Worm (Caenorhabditis elegans) whole organism, L2 larva: ENCODE measurements around the gene K02G10.5.

ENCODE experiments used
- C34F6.9 ChIP-seq: fragments of 150-350 bp; optimal IDR thresholded peaks from 2 replicates; lab custom pipeline; 2014; ENCODE audit warnings: missing biosample characterization, missing genetic modification characterization
- F13H6.1 ChIP-seq: sonication (generic microtip); optimal IDR thresholded peaks from 2 replicates; lab custom pipeline; 2016; ENCODE audit warnings: missing genetic modification characterization, missing compliant biosample characterization
- R02D3.7 ChIP-seq: fragments of 150-350 bp; optimal IDR thresholded peaks from 2 replicates; lab custom pipeline; 2014; ENCODE audit warnings: missing biosample characterization, missing genetic modification characterization
- Y55F3AM.14 ChIP-seq: fragments of 200-800 bp; sonication (Bioruptor generic); optimal IDR thresholded peaks from 2 replicates; lab custom pipeline; 2018; ENCODE audit warnings: mild to moderate bottlenecking, missing genetic modification characterization, missing compliant biosample characterization
- ZK546.5 ChIP-seq: sonication (generic microtip); optimal IDR thresholded peaks from 2 replicates; lab custom pipeline; 2017; ENCODE audit warnings: missing biosample characterization, missing genetic modification characterization
- alr-1 ChIP-seq: fragments of 150-350 bp; optimal IDR thresholded peaks from 2 replicates; lab custom pipeline; 2014; ENCODE audit warnings: missing biosample characterization, missing genetic modification characterization
- aly-2 ChIP-seq: fragments of 150-350 bp; optimal IDR thresholded peaks from 2 replicates; lab custom pipeline; 2014; ENCODE audit warnings: missing biosample characterization, missing genetic modification characterization
- ama-1 ChIP-seq: fragments of 150-350 bp; optimal IDR thresholded peaks from 2 replicates; lab custom pipeline; 2018; ENCODE audit warnings: inconsistent platforms
- blmp-1 ChIP-seq: sonication (generic microtip); optimal IDR thresholded peaks from 2 replicates; lab custom pipeline; 2017; ENCODE audit warnings: missing genetic modification characterization, mild to moderate bottlenecking, missing compliant biosample characterization, antibody characterized with exemption, moderate library complexity; ENCODE audit not compliant: insufficient read depth
- ceh-16 ChIP-seq: fragments of 150-350 bp; optimal IDR thresholded peaks from 2 replicates; lab custom pipeline; 2014; ENCODE audit warnings: missing biosample characterization, missing genetic modification characterization
- ceh-82 ChIP-seq: fragments of 150-350 bp; optimal IDR thresholded peaks from 2 replicates; lab custom pipeline; 2014; ENCODE audit warnings: missing biosample characterization, missing genetic modification characterization
- crh-2 ChIP-seq: sonication (generic microtip); optimal IDR thresholded peaks from 2 replicates; lab custom pipeline; 2017; ENCODE audit warnings: missing biosample characterization, missing genetic modification characterization
- egl-27 ChIP-seq: sonication (generic microtip); optimal IDR thresholded peaks from 3 replicates; lab custom pipeline; 2017; ENCODE audit warnings: missing biosample characterization, missing genetic modification reagents, missing genetic modification characterization
- elt-3 ChIP-seq: sonication (generic microtip); optimal IDR thresholded peaks from 2 replicates; lab custom pipeline; 2017; ENCODE audit warnings: missing biosample characterization, missing genetic modification characterization
- fos-1 ChIP-seq: fragments of 150-350 bp; optimal IDR thresholded peaks from 2 replicates; lab custom pipeline; 2014; ENCODE audit warnings: missing biosample characterization, missing genetic modification characterization
- lin-11 ChIP-seq: fragments of 150-350 bp; sonication (generic microtip); optimal IDR thresholded peaks from 2 replicates; lab custom pipeline; 2014; ENCODE audit warnings: missing biosample characterization, missing genetic modification characterization, inconsistent platforms, mixed read lengths
- lin-13 ChIP-seq: fragments of 150-350 bp; optimal IDR thresholded peaks from 2 replicates; lab custom pipeline; 2014; ENCODE audit warnings: missing biosample characterization, missing genetic modification reagents, missing genetic modification characterization
- lin-39 ChIP-seq: fragments of 150-350 bp; optimal IDR thresholded peaks from 2 replicates; lab custom pipeline; 2014; ENCODE audit warnings: missing biosample characterization, missing genetic modification reagents, missing genetic modification characterization
- lsy-2 ChIP-seq, 2 experiments: fragments of 150-350 bp in 1 of 2; sonication (generic microtip) in 1 of 2; optimal IDR thresholded peaks; 2 replicates each; lab custom pipeline; 2014 to 2017; ENCODE audit warnings: missing biosample characterization in 2 of 2, missing genetic modification characterization in 2 of 2
- mab-5 ChIP-seq: fragments of 150-350 bp; optimal IDR thresholded peaks from 2 replicates; lab custom pipeline; 2014; ENCODE audit warnings: missing biosample characterization, missing genetic modification characterization
- mbf-1 ChIP-seq: sonication (generic microtip); optimal IDR thresholded peaks from 2 replicates; lab custom pipeline; 2017; ENCODE audit warnings: missing biosample characterization, missing genetic modification characterization
- nhr-10 ChIP-seq: sonication (generic microtip); optimal IDR thresholded peaks from 2 replicates; lab custom pipeline; 2017; ENCODE audit warnings: missing biosample characterization, missing genetic modification characterization
- nhr-21 ChIP-seq: fragments of 150-350 bp; optimal IDR thresholded peaks from 2 replicates; lab custom pipeline; 2014; ENCODE audit warnings: missing biosample characterization, missing genetic modification characterization
- nhr-237 ChIP-seq: fragments of 150-350 bp; optimal IDR thresholded peaks from 2 replicates; lab custom pipeline; 2014; ENCODE audit warnings: missing biosample characterization, missing genetic modification characterization
- nhr-6 ChIP-seq: fragments of 150-350 bp; optimal IDR thresholded peaks from 2 replicates; lab custom pipeline; 2014; ENCODE audit warnings: missing biosample characterization, missing genetic modification characterization
- nhr-77 ChIP-seq: fragments of 150-350 bp; optimal IDR thresholded peaks from 2 replicates; lab custom pipeline; 2014; ENCODE audit warnings: missing biosample characterization, missing genetic modification characterization
- peb-1 ChIP-seq: fragments of 150-350 bp; optimal IDR thresholded peaks from 2 replicates; lab custom pipeline; 2014; ENCODE audit warnings: missing biosample characterization, missing genetic modification characterization
- sma-9 ChIP-seq, 2 experiments: fragments of 150-350 bp in 1 of 2; sonication (generic microtip) in 1 of 2; optimal IDR thresholded peaks; 2 replicates each; lab custom pipeline; 2014 to 2016; ENCODE audit warnings: missing genetic modification characterization in 2 of 2, mild to moderate bottlenecking in 1 of 2, missing biosample characterization in 1 of 2, missing compliant biosample characterization in 1 of 2, missing genetic modification reagents in 1 of 2, moderate library complexity in 1 of 2
- unc-39 ChIP-seq: fragments of 150-350 bp; optimal IDR thresholded peaks from 2 replicates; lab custom pipeline; 2014; ENCODE audit warnings: missing biosample characterization, missing genetic modification characterization
- unc-55 ChIP-seq: fragments of 150-350 bp; sonication (generic microtip); optimal IDR thresholded peaks from 3 replicates; lab custom pipeline; 2014; ENCODE audit warnings: missing biosample characterization, missing genetic modification reagents, missing genetic modification characterization
- unc-62 ChIP-seq: fragments of 150-350 bp; optimal IDR thresholded peaks from 2 replicates; lab custom pipeline; 2014; ENCODE audit warnings: missing biosample characterization, missing genetic modification reagents, missing genetic modification characterization
- ztf-1 ChIP-seq: fragments of 200-800 bp; sonication (Bioruptor generic); conservative IDR thresholded peaks from 2 replicates; pipeline ENCODE4 v1.3.6; 2022; ENCODE audit warnings: missing genetic modification characterization, missing compliant biosample characterization
- ztf-11 ChIP-seq: sonication (generic microtip); optimal IDR thresholded peaks from 2 replicates; lab custom pipeline; 2017; ENCODE audit warnings: missing biosample characterization, missing genetic modification characterization

The K02G10.5 gene

DNA sequence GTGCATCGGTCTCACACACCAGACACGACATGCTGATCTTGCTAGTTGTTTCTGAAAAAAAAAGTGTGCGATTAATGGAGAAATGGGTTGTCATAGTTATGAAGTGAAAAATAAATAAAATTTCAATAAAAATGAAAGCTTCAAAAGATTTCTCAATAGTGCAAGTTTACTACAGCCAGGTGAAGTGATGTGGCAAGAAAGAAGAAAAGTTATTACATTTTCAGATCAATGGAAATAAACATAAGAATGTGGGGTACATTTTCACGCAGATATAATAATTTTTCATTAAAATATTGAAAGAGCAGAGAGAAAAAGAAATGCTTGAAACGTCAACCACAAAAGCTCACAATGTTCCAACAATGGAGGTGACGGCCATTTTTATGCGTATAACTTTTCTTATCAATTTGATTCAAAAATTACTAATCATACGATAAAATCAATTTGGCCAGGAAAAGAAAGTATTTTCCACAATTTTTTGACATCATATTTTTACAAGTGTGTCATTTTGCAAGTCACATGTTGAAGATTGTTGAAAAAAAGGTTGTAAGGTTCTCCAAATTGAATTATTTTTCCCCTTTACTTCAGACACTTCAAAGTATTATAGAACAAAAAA, 30.6 kb downstream of the K02G10.5 start, which contains the start of gene nhr-45:
TSS of gene nhr-45 (minus strand) at position 51 of the 613 bp plus-strand sequence.
- TF ChIP-seq lin-13 (GFP tag; lab: Kevin White, UChicago) (no peak), fos-1 (tag; lab: Kevin White, UChicago) (peak; percentile 67), elt-3 (no peak), nhr-6 (tag; lab: Kevin White, UChicago) (no peak)

DNA sequence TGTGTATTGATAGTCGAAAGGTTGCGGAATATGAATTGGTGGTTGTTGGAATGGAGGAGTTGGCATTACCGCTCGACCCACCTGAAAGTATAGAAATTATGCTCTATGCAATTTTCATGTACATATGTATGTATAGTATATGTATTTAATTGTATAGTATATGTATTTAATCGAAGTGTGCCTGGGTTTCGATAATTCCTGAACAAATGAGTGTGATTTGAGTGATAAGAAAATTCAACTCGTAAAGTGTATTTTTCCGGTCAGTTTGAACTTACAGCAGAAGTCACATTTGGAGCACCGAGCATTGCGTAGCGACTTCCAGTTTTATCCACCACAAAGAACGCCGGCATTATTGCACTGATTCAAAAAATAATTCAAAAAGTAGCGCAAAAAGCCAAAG, 32.3 kb downstream of the K02G10.5 start:
- TF ChIP-seq ceh-16 (tag; lab: Kevin White, UChicago) (no peak), unc-39 (no peak), peb-1 (tag; lab: Kevin White, UChicago) (no peak), C34F6.9 (tag; lab: Kevin White, UChicago) (no peak), nhr-237 (tag; lab: Kevin White, UChicago) (no peak), nhr-6 (tag; lab: Kevin White, UChicago) (no peak), F13H6.1 (tag; lab: Kevin White, UChicago) (no peak), elt-3 (no peak), ZK546.5 (no peak), lin-11 (no peak)

DNA sequence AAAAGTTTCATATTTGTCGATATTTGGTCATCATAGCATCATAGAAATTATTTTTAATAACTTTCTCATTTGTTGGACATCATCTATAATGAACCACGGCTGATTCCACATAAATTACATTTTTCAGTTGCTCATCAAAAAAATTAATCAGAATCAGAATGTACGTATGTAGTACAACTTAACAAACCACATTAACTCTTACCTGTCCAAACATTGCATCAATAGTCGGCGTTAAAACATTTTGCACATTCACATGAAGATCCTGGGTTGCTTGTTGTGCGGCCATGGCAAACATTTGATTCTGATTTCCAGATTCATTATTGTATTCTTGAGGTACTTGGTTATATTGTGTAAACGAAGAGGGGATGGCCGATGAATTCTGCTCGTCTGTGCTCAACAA, 32.7 kb downstream of the K02G10.5 start:
- no peak for TF ChIP-seq nhr-6 (tag; lab: Kevin White, UChicago)
- no peak for TF ChIP-seq alr-1
- TF ChIP-seq ceh-16 (tag; lab: Kevin White, UChicago) = no peak
- TF ChIP-seq nhr-10 (tag; lab: Kevin White, UChicago) = no peak
- no peak for TF ChIP-seq ceh-82 (tag; lab: Kevin White, UChicago)
- TF ChIP-seq ama-1 = no peak
- no peak for TF ChIP-seq peb-1 (tag; lab: Kevin White, UChicago)
- no peak for TF ChIP-seq Y55F3AM.14 (GFP tag; lab: Kevin White, UChicago)
- TF ChIP-seq elt-3 = no peak
- TF ChIP-seq nhr-21 = no peak
- no peak for TF ChIP-seq nhr-77 (tag; lab: Kevin White, UChicago)

DNA sequence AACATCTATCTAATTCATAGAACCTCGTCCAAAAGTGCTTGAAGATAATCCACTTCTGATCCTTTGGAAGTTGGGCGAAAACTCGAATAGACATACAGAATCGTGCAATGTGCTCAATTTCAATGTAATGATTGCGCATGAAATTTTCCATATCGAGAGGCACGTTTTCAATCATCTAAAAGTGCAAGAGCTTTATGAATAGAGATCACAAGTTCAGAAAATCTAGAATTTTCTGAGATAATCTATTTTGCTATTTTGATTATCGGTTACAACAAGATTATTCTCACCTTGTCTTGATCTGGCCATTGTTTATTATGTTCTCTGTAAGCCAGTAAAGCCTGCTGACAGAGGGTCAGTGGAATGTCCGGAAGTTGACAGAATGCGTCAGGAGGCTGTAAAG, 33.4 kb downstream of the K02G10.5 start:
- TF ChIP-seq mab-5 (tag; lab: Kevin White, UChicago) = no peak
- TF ChIP-seq ztf-11 (tag; lab: Kevin White, UChicago) = no peak
- TF ChIP-seq egl-27 = no peak
- TF ChIP-seq lin-39 (tag; lab: Kevin White, UChicago) = no peak
- no peak for TF ChIP-seq nhr-10 (tag; lab: Kevin White, UChicago)
- TF ChIP-seq Y55F3AM.14 (GFP tag; lab: Kevin White, UChicago) = no peak

DNA sequence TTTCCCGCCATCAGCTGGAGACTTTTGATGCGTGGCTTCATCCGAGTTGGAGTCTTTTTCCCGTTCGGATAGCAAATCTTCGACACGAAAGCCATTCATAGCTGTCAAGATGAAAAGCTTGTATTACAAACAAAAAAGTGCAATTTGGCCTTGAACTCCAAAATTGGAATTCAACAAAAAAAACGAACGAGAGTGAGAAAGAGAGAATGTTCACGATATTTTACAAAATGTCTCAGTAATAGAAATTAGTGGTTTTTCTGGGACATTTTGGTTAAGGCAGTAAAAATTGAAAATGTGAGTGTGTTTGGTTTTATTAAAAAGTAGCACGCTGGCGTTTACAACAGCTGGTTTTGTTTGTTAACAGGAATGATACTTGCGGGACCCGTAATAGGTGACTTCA, 36.9 kb downstream of the K02G10.5 start, which contains the start of gene ceh-1:
TSS of gene ceh-1 (minus strand) at position 101 of the 400 bp plus-strand sequence.
- TF ChIP-seq elt-3 = no peak
- TF ChIP-seq blmp-1 (tag; lab: Kevin White, UChicago) = no peak
- no peak for TF ChIP-seq nhr-6 (tag; lab: Kevin White, UChicago)
- no peak for TF ChIP-seq F13H6.1 (tag; lab: Kevin White, UChicago)
- TF ChIP-seq aly-2 (tag; lab: Kevin White, UChicago) = no peak
- no peak for TF ChIP-seq mbf-1 (tag; lab: Kevin White, UChicago)
- TF ChIP-seq unc-39 = no peak
- TF ChIP-seq lsy-2 (tag; optimal IDR thresholded peaks at IDR 0.05; lab: Kevin White, UChicago) = no peak
- TF ChIP-seq lin-11 = no peak
- no peak for TF ChIP-seq ztf-1 (GFP tag; lab: Robert Waterston, UW)
- TF ChIP-seq crh-2 (tag; lab: Kevin White, UChicago) = no peak
- TF ChIP-seq ZK546.5 = no peak
- TF ChIP-seq unc-55 (GFP tag; lab: Kevin White, UChicago) = no peak
- no peak for TF ChIP-seq unc-62 (GFP tag; lab: Kevin White, UChicago)
- no peak for TF ChIP-seq sma-9 (GFP tag; optimal IDR thresholded peaks at IDR 0.05; lab: Kevin White, UChicago)
- TF ChIP-seq sma-9 (tag; optimal IDR thresholded peaks at IDR 0.05; lab: Kevin White, UChicago) = no peak
- no peak for TF ChIP-seq lin-39 (tag; lab: Kevin White, UChicago)
- no peak for TF ChIP-seq R02D3.7 (tag; lab: Kevin White, UChicago)
